Fruit fly (Drosophila melanogaster) whole organism, adult: ENCODE measurements around the gene pths.

Source experiments
- CG14711 ChIP-seq: fragments of 200-800 bp; sonication (Bioruptor generic); optimal IDR thresholded peaks from 2 replicates; lab custom pipeline; 2018; ENCODE audit warnings: missing biosample characterization, mild to moderate bottlenecking, missing genetic modification characterization, moderate library complexity
- CG33017 ChIP-seq: fragments of 200-800 bp; sonication (Bioruptor generic); optimal IDR thresholded peaks from 2 replicates; lab custom pipeline; 2018; ENCODE audit warnings: missing biosample characterization, mild to moderate bottlenecking, missing genetic modification characterization, moderate library complexity
- CG5204 ChIP-seq: fragments of 200-800 bp; sonication (Bioruptor generic); optimal IDR thresholded peaks from 2 replicates; lab custom pipeline; 2016; ENCODE audit warnings: missing biosample characterization, missing genetic modification characterization
- CG7045 ChIP-seq: fragments of 200-800 bp; sonication (Bioruptor generic); optimal IDR thresholded peaks from 2 replicates; lab custom pipeline; 2017; ENCODE audit warnings: missing biosample characterization, mild to moderate bottlenecking, missing genetic modification characterization
- cic ChIP-seq: fragments of 200-800 bp; sonication (Bioruptor generic); optimal IDR thresholded peaks from 2 replicates; lab custom pipeline; 2017; ENCODE audit warnings: missing biosample characterization, mild to moderate bottlenecking, missing genetic modification characterization, moderate library complexity
- cnc ChIP-seq, 2 experiments: fragments of >200 bp; optimal IDR thresholded peaks; 2 replicates each; lab custom pipeline; 2017
- toe ChIP-seq: fragments of 200-800 bp; sonication (Bioruptor generic); optimal IDR thresholded peaks from 2 replicates; lab custom pipeline; 2016; ENCODE audit warnings: missing biosample characterization, missing genetic modification characterization

DNA sequence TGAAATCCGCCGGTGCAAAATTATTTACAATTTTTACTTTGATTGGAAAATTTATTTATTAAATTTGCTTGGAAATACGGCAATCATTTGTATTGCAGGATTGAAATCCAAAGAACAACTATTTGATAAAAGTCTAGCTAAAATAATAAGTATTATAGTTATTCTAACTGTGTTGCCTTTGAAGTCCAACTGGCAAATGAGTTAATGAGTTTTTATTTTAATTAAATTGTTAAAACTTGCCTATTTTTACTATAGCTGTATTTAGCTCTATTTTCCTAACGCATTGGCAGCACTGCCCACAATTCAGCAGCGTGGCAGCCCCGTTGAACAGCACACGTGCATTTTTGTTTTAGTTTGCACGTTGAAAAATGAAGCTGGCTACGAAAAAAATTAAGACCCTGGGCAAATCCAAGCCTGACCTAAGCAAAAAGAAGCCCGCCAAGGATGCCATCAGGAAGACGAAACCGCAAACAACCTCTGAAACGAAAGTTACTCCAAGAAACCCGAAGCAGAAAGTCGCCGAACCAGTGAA is 20.3 kb downstream of the pths start, which contains the start of gene Noc2:
- TF ChIP-seq CG7045 (GFP tag; lab: Kevin White, UChicago): no peak
- no peak for TF ChIP-seq CG5204 (GFP tag; lab: Kevin White, UChicago)
- TF ChIP-seq toe (GFP tag; lab: Kevin White, UChicago): peak; percentile 74
- no peak for TF ChIP-seq CG33017 (tag; lab: Kevin White, UChicago)
- TF ChIP-seq cic (GFP tag; lab: Kevin White, UChicago): no peak
- peak; percentile 16 for TF ChIP-seq CG14711
- TF ChIP-seq cnc (optimal IDR thresholded peaks at IDR 0.05; lab: Kevin White, UChicago): no peak
